Worm (Caenorhabditis elegans) whole organism, early embryonic: ENCODE data around the gene klf-2.

ENCODE experiments used
- B0310.2 ChIP-seq: sonication (generic microtip); optimal IDR thresholded peaks from 2 replicates; lab custom pipeline; 2016; ENCODE audit warnings: mild to moderate bottlenecking, missing genetic modification characterization, missing compliant biosample characterization
- F13C5.2 ChIP-seq: sonication (generic microtip); optimal IDR thresholded peaks from 2 replicates; lab custom pipeline; 2017; ENCODE audit warnings: mild to moderate bottlenecking, missing genetic modification characterization, inconsistent platforms, missing compliant biosample characterization
- aly-1 ChIP-seq: sonication (generic microtip); optimal IDR thresholded peaks from 2 replicates; lab custom pipeline; 2016; ENCODE audit warnings: missing genetic modification characterization, missing compliant biosample characterization
- ama-1 ChIP-seq: fragments of 150-350 bp; optimal IDR thresholded peaks from 2 replicates; lab custom pipeline; 2014
- ceh-13 ChIP-seq: fragments of 200-800 bp; sonication (Bioruptor generic); optimal IDR thresholded peaks from 2 replicates; lab custom pipeline; 2018; ENCODE audit warnings: mild to moderate bottlenecking, missing genetic modification characterization, missing compliant biosample characterization
- ceh-36 ChIP-seq: sonication (generic microtip); optimal IDR thresholded peaks from 2 replicates; lab custom pipeline; 2016; ENCODE audit warnings: missing genetic modification characterization, inconsistent platforms, missing compliant biosample characterization
- ets-7 ChIP-seq: sonication (generic microtip); optimal IDR thresholded peaks from 2 replicates; lab custom pipeline; 2016; ENCODE audit warnings: missing genotype, missing genetic modification characterization, missing compliant biosample characterization
- flt-1 ChIP-seq: fragments of 200-800 bp; sonication (Bioruptor generic); IDR thresholded peaks from 2 replicates; pipeline ENCODE4 v1.3.6; 2022; ENCODE audit warnings: missing genetic modification characterization, missing compliant biosample characterization
- hmbx-1 ChIP-seq: sonication (generic microtip); optimal IDR thresholded peaks from 2 replicates; lab custom pipeline; 2016; ENCODE audit warnings: mild to moderate bottlenecking, missing genetic modification characterization, missing compliant biosample characterization
- hmg-4 ChIP-seq: fragments of 200-800 bp; sonication (Bioruptor generic); optimal IDR thresholded peaks from 2 replicates; lab custom pipeline; 2018; ENCODE audit warnings: mild to moderate bottlenecking, missing genetic modification characterization, missing compliant biosample characterization
- hnd-1 ChIP-seq: sonication (generic microtip); optimal IDR thresholded peaks from 2 replicates; lab custom pipeline; 2016; ENCODE audit warnings: missing genetic modification characterization, missing compliant biosample characterization
- pes-1 ChIP-seq: fragments of 200-800 bp; sonication (Bioruptor generic); IDR thresholded peaks from 2 replicates; pipeline ENCODE4 v1.3.6; 2022; ENCODE audit warnings: missing genetic modification reagents, missing genetic modification characterization, missing compliant biosample characterization
- scrt-1 ChIP-seq: fragments of 200-800 bp; sonication (Bioruptor generic); IDR thresholded peaks from 2 replicates; pipeline ENCODE4 v1.3.6; 2022; ENCODE audit warnings: missing genetic modification characterization, missing compliant biosample characterization
- sea-1 ChIP-seq: fragments of 200-800 bp; sonication (Bioruptor generic); conservative IDR thresholded peaks from 2 replicates; pipeline ENCODE4 v1.3.6; 2022; ENCODE audit warnings: missing genetic modification characterization, missing compliant biosample characterization
- tbx-11 ChIP-seq: fragments of 200-800 bp; sonication (Bioruptor generic); IDR thresholded peaks from 2 replicates; pipeline ENCODE4 v1.3.6; 2022; ENCODE audit warnings: missing genetic modification characterization, missing compliant biosample characterization
- tbx-37 ChIP-seq: fragments of 200-800 bp; sonication (Bioruptor generic); conservative IDR thresholded peaks from 2 replicates; pipeline ENCODE4 v1.3.6; 2022; ENCODE audit warnings: missing genetic modification reagents, missing genetic modification characterization, missing compliant biosample characterization
- tra-4 ChIP-seq: sonication (generic microtip); optimal IDR thresholded peaks from 2 replicates; lab custom pipeline; 2017; ENCODE audit warnings: missing genetic modification characterization, missing compliant biosample characterization

Gene klf-2

DNA sequence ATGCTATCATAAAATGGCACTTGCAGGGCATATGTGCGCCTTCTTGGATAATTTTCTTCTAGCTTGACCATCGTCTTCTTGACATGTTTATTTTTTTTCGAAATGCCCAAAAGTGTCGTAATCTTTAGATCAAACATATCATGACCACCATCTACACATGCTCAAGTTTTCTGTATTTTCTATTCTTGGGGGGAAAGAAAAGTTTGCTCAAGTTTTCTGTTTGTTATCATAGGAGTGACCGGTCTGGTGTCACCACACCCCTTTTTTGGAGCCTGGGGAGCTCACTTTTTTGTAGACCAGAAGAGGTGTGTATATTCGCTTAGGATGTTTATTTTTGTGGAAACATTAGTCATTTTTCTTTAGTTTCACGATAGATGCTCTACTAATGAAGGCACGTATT lies at the start of gene klf-2:
TSS of gene klf-2 (plus strand) at position 301 of the 400 bp plus-strand sequence.
- TF ChIP-seq flt-1 (GFP tag; lab: Robert Waterston, UW), result no peak
- TF ChIP-seq ceh-36 (tag; lab: Kevin White, UChicago), result no peak
- TF ChIP-seq pes-1, result no peak
- no peak for TF ChIP-seq B0310.2 (tag; lab: Kevin White, UChicago)

DNA sequence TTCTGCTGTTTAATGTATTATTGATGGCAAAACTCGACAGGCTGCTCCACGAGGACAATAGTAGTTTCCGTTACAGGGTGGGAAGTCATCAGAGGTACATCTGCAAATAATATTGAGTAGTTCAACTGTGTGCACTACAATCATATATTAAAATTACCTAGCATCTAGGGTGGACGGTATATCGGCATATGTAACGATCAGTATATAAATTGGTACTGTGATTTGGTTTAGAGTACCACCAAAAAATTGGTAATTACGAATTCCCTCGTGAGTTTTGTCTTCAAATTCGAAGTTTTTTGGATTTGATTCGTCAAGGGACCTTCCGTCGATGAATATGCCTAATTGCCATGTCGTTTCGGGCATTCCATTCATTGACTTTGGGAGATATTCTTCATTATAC lies 48.6 kb upstream of the klf-2 start, which contains the start of gene ttr-13:
TSS of gene ttr-13 (minus strand) at position 101 of the 400 bp plus-strand sequence.
- TF ChIP-seq tra-4 (tag; lab: Kevin White, UChicago) (no peak), scrt-1 (GFP tag; lab: Robert Waterston, UW) (no peak), hmbx-1 (tag; lab: Kevin White, UChicago) (no peak), tbx-37 (GFP tag; lab: Robert Waterston, UW) (no peak), F13C5.2 (tag; lab: Kevin White, UChicago) (no peak), ceh-36 (tag; lab: Kevin White, UChicago) (no peak), ama-1 (no peak), B0310.2 (tag; lab: Kevin White, UChicago) (no peak), sea-1 (GFP tag; lab: Robert Waterston, UW) (no peak), aly-1 (no peak), tbx-11 (no peak), pes-1 (no peak), ceh-13 (GFP tag; lab: Kevin White, UChicago) (no peak), hmg-4 (no peak), ets-7 (tag; lab: Kevin White, UChicago) (no peak)

DNA sequence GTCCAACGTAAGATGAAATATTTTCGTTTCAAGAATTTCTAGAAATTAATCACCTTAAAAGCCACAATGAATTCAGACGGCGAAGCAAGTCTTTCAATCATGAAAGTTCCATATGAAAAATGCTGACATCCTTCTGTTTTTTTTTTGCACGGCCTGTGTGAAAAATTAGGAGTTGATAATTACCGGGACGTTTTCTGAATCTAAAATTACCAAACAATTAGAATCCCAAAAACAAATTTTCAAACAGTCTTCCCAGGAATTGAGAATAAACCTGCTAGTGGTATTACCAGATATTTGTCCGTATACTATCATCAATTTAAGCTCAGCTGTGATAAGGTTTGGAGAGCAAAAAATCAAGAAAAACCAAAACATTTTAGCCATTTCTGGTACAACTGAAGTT lies 47.1 kb upstream of the klf-2 start, which contains the start of gene Y44A6B.3:
TSS of gene Y44A6B.3 (minus strand) at position 101 of the 400 bp plus-strand sequence.
- no peak for TF ChIP-seq tbx-37 (GFP tag; lab: Robert Waterston, UW)
- TF ChIP-seq B0310.2 (tag; lab: Kevin White, UChicago), result no peak
- TF ChIP-seq hnd-1 (tag; lab: Kevin White, UChicago), result no peak
- TF ChIP-seq hmg-4, result no peak
- TF ChIP-seq tra-4 (tag; lab: Kevin White, UChicago), result no peak
- no peak for TF ChIP-seq scrt-1 (GFP tag; lab: Robert Waterston, UW)
- no peak for TF ChIP-seq tbx-11
- TF ChIP-seq ceh-36 (tag; lab: Kevin White, UChicago), result no peak
- no peak for TF ChIP-seq F13C5.2 (tag; lab: Kevin White, UChicago)
- no peak for TF ChIP-seq ets-7 (tag; lab: Kevin White, UChicago)

DNA sequence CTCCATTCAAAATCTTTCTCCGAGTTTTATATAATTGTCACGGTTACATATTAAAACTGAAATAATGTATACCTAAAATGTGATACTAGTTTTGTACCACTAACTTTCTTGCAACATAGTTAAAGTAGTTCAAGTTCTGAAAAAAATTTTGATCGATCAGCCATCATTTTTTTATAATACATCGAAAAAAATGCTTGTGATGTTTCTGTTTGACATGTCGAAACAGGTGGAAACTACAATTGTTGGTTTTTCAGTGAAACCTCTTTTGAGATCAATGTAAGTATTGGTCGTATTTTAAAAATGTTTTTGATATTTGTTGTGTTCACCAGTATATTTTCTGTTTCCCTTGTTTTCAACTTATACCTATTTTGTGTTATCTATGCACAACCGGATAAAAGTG lies 46.2 kb upstream of the klf-2 start, which contains the start of gene srxa-14:
TSS of gene srxa-14 (plus strand) at position 301 of the 400 bp plus-strand sequence.
- TF ChIP-seq flt-1 (GFP tag; lab: Robert Waterston, UW) (no peak), tbx-11 (no peak), hnd-1 (tag; lab: Kevin White, UChicago) (no peak), aly-1 (no peak), pes-1 (no peak), ets-7 (tag; lab: Kevin White, UChicago) (no peak), ama-1 (no peak), hmg-4 (no peak), tra-4 (tag; lab: Kevin White, UChicago) (no peak), scrt-1 (GFP tag; lab: Robert Waterston, UW) (no peak), hmbx-1 (tag; lab: Kevin White, UChicago) (no peak), tbx-37 (GFP tag; lab: Robert Waterston, UW) (no peak), B0310.2 (tag; lab: Kevin White, UChicago) (no peak), ceh-13 (GFP tag; lab: Kevin White, UChicago) (no peak), ceh-36 (tag; lab: Kevin White, UChicago) (no peak), sea-1 (GFP tag; lab: Robert Waterston, UW) (no peak)

DNA sequence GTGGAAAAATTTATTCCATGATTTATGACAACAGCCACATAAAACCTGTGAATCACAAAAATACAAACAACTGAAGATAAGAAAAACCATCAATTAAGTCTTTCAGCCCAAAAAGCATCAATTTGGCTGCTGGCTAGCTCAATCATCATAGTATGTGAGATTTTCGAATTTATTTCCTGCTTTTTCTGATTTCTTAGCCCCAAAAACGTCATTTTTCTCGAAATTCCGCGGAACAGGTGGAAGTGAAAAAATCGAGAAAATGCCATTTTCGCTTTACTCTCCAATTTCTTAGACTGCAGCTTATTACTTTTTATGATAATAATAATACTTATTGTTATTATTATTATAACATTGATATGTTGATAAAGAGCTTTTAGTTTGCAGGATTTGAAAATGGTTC lies 43.6 kb upstream of the klf-2 start, which contains the start of gene srxa-15:
TSS of gene srxa-15 (plus strand) at position 301 of the 400 bp plus-strand sequence.
- TF ChIP-seq B0310.2 (tag; lab: Kevin White, UChicago), result no peak
- TF ChIP-seq hmg-4, result no peak
- no peak for TF ChIP-seq ama-1
- no peak for TF ChIP-seq hnd-1 (tag; lab: Kevin White, UChicago)
- no peak for TF ChIP-seq sea-1 (GFP tag; lab: Robert Waterston, UW)
- no peak for TF ChIP-seq aly-1
- TF ChIP-seq flt-1 (GFP tag; lab: Robert Waterston, UW), result no peak
- TF ChIP-seq ets-7 (tag; lab: Kevin White, UChicago), result no peak
- TF ChIP-seq tbx-11, result no peak
- TF ChIP-seq hmbx-1 (tag; lab: Kevin White, UChicago), result no peak
- TF ChIP-seq scrt-1 (GFP tag; lab: Robert Waterston, UW), result no peak
- no peak for TF ChIP-seq ceh-13 (GFP tag; lab: Kevin White, UChicago)
- no peak for TF ChIP-seq ceh-36 (tag; lab: Kevin White, UChicago)
- TF ChIP-seq tra-4 (tag; lab: Kevin White, UChicago), result no peak

DNA sequence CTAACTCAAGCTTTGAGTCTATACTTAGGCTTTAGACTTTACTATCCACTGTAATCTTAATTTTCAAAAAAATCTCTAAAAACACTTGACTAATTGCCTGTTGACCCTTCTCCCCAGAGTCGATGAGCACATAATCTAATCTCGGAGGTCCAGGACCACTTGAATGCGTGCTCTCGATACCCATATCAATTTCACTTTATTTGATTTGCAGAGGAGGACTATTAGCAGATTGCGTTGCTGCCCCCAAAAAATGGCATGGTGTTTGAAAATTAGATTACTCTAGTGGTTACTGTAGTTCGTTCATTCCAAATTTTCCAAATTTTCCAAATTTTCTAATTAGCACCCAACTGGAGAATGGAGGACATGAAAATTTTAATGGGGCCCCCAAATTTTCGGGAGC lies 40.0 kb upstream of the klf-2 start:
- no peak for TF ChIP-seq ceh-13 (GFP tag; lab: Kevin White, UChicago)
- TF ChIP-seq scrt-1 (GFP tag; lab: Robert Waterston, UW), result no peak
- no peak for TF ChIP-seq hnd-1 (tag; lab: Kevin White, UChicago)
- TF ChIP-seq ama-1, result no peak
- no peak for TF ChIP-seq ceh-36 (tag; lab: Kevin White, UChicago)
- TF ChIP-seq hmg-4, result no peak
- TF ChIP-seq sea-1 (GFP tag; lab: Robert Waterston, UW), result no peak
- TF ChIP-seq flt-1 (GFP tag; lab: Robert Waterston, UW), result no peak
- no peak for TF ChIP-seq tbx-37 (GFP tag; lab: Robert Waterston, UW)
- no peak for TF ChIP-seq pes-1
- TF ChIP-seq B0310.2 (tag; lab: Kevin White, UChicago), result no peak

DNA sequence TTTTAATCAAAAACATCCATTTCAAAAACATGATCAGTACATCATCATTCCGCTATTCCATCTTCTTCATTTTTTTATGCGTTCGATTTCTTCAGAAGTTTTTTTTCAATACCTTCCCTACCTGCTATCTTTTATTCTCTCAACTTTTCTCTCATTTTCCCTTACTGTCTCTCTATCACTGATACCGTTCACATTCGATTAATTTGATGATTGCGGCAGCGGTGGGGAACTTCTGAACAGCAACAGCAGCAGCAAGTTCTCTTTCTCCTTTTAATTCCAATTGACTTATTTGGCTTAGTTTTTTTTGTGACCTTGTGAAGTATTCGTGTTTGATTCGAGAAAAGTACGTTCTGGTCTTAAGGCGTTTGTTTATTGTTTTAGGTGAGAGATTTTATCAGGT lies 36.6 kb upstream of the klf-2 start:
- TF ChIP-seq F13C5.2 (tag; lab: Kevin White, UChicago), result no peak
- TF ChIP-seq pes-1, result no peak
- no peak for TF ChIP-seq aly-1
- no peak for TF ChIP-seq tbx-11
- no peak for TF ChIP-seq ceh-13 (GFP tag; lab: Kevin White, UChicago)
- TF ChIP-seq hmg-4, result no peak
- TF ChIP-seq ama-1, result no peak
